Fruit fly (Drosophila melanogaster): ENCODE data around the gene CG13760.

CG13760 gene

dm6 chrX:2589446-2590038 is 4.0 kb upstream of the CG13760 start (continued):
- peak; percentile 91 for TF ChIP-seq Dek (tag; optimal IDR thresholded peaks at IDR 0.05)
- TF ChIP-seq twi (tag; optimal IDR thresholded peaks at IDR 0.05), result peak; percentile 47
- TF ChIP-seq nmo (GFP tag; optimal IDR thresholded peaks at IDR 0.05), result peak; percentile 83
- TF ChIP-seq Asciz (GFP tag; optimal IDR thresholded peaks at IDR 0.05), result peak; percentile 73
- TF ChIP-seq odd (GFP tag; optimal IDR thresholded peaks at IDR 0.05), result peak; percentile 73
- peak; percentile 49 for TF ChIP-seq CG15073 (GFP tag; optimal IDR thresholded peaks at IDR 0.05)
- TF ChIP-seq E2f1 (GFP tag; IDR thresholded peaks at IDR 0.05), result peak; percentile 90
- peak; percentile 77 for TF ChIP-seq CG18476 (GFP tag; optimal IDR thresholded peaks at IDR 0.05)
- TF ChIP-seq crp (GFP tag; optimal IDR thresholded peaks at IDR 0.05), result peak in 1 of 2 experiments; percentile 31
- peak; percentile 94 for TF ChIP-seq cas (GFP tag; IDR thresholded peaks at IDR 0.05)
- peak; percentile 71 for TF ChIP-seq tap (tag; optimal IDR thresholded peaks at IDR 0.05)
- peak; percentile 94 for TF ChIP-seq Rx (GFP tag; IDR thresholded peaks at IDR 0.05)
- TF ChIP-seq CG2889 (GFP tag; IDR thresholded peaks at IDR 0.05), result peak; percentile 88
- TF ChIP-seq CG10462 (GFP tag; optimal IDR thresholded peaks at IDR 0.05), result peak; percentile 60
- peak; percentile 92 for TF ChIP-seq NfI (GFP tag; optimal IDR thresholded peaks at IDR 0.05)
- TF ChIP-seq tll (GFP tag; optimal IDR thresholded peaks at IDR 0.05), result no peak
- TF ChIP-seq hth (optimal IDR thresholded peaks at IDR 0.05), result no peak
- no peak for TF ChIP-seq cad (GFP tag; optimal IDR thresholded peaks at IDR 0.05)
- TF ChIP-seq HmgZ (tag; optimal IDR thresholded peaks at IDR 0.05), result peak; percentile 95
- no peak for TF ChIP-seq fru (optimal IDR thresholded peaks at IDR 0.05)
- peak; percentile 62 for TF ChIP-seq CG1024 (GFP tag; IDR thresholded peaks at IDR 0.05)
- TF ChIP-seq CG8359 (GFP tag; optimal IDR thresholded peaks at IDR 0.05; ENCODE audit: borderline replicate concordance), result no peak
- peak; percentile 97 for TF ChIP-seq pho (GFP tag; optimal IDR thresholded peaks at IDR 0.05)
- TF ChIP-seq CG6683 (GFP tag; optimal IDR thresholded peaks at IDR 0.05), result peak; percentile 78
- TF ChIP-seq C15 (GFP tag; IDR thresholded peaks at IDR 0.05), result peak; percentile 70; the same call in 2 of the 3 replicates
- TF ChIP-seq hb (GFP tag; IDR thresholded peaks at IDR 0.05; ENCODE audit: partially characterized antibody), result no peak
- TF ChIP-seq stc (GFP tag; IDR thresholded peaks at IDR 0.05), result peak; percentile 92
- peak; percentile 79 for TF ChIP-seq da (GFP tag; optimal IDR thresholded peaks at IDR 0.05)
- TF ChIP-seq lola (GFP tag; optimal IDR thresholded peaks at IDR 0.05), result peak in 1 of 3 experiments; percentile 47
- peak; percentile 0 for TF ChIP-seq CG9797 (GFP tag; optimal IDR thresholded peaks at IDR 0.05)
- TF ChIP-seq Blimp-1 (GFP tag; optimal IDR thresholded peaks at IDR 0.05), result peak; percentile 72
- peak; percentile 96 for TF ChIP-seq gro (GFP tag; optimal IDR thresholded peaks at IDR 0.05)
- TF ChIP-seq CG6689 (GFP tag; IDR thresholded peaks at IDR 0.05), result peak; percentile 88
- peak; percentile 94 for TF ChIP-seq wdn (GFP tag; IDR thresholded peaks at IDR 0.05)
- TF ChIP-seq CG4730 (GFP tag; IDR thresholded peaks at IDR 0.05), result peak; percentile 88
- TF ChIP-seq chm (GFP tag; IDR thresholded peaks at IDR 0.05), result peak; percentile 90
- peak; percentile 95 for TF ChIP-seq Side (GFP tag; optimal IDR thresholded peaks at IDR 0.05)
- peak; percentile 77 for TF ChIP-seq CG11723 (GFP tag; optimal IDR thresholded peaks at IDR 0.05)
- TF ChIP-seq her (GFP tag; optimal IDR thresholded peaks at IDR 0.05), result peak; percentile 93
- TF ChIP-seq phol (tag; optimal IDR thresholded peaks at IDR 0.05), result peak; percentile 78
- peak; percentile 90 for TF ChIP-seq Mad (GFP tag; optimal IDR thresholded peaks at IDR 0.05)
- TF ChIP-seq E2f2 (GFP tag; IDR thresholded peaks at IDR 0.05), result peak; percentile 67
- TF ChIP-seq CG9215 (GFP tag; IDR thresholded peaks at IDR 0.05), result peak; percentile 94
- peak; percentile 95 for TF ChIP-seq Atf6 (GFP tag; IDR thresholded peaks at IDR 0.05)
- peak; percentile 82 for TF ChIP-seq ewg (GFP tag; optimal IDR thresholded peaks at IDR 0.05)
- no peak for TF ChIP-seq fd102C (GFP tag; optimal IDR thresholded peaks at IDR 0.05)
- TF ChIP-seq CG10431 (GFP tag; optimal IDR thresholded peaks at IDR 0.05), result no peak
- TF ChIP-seq CG18764 (GFP tag; optimal IDR thresholded peaks at IDR 0.05), result peak; percentile 78
- peak; percentile 84 for TF ChIP-seq ase (GFP tag; IDR thresholded peaks at IDR 0.05)
- TF ChIP-seq pita (GFP tag; optimal IDR thresholded peaks at IDR 0.05), result no peak

All from whole organism, embryonic.